Fruit fly (Drosophila melanogaster): Measurements from ENCODE around the gene CG14073.

CG14073 gene

dm6 chr3L:18869035-18869826, 48.8 kb upstream of the CG14073 start, which contains the start of gene Grx1 (continued):
- TF ChIP-seq CG13894 (tag; optimal IDR thresholded peaks at IDR 0.05) (peak; percentile 35), inv (GFP tag; IDR thresholded peaks at IDR 0.05; ENCODE audit: partially characterized antibody) (no peak), corto (GFP tag; optimal IDR thresholded peaks at IDR 0.05) (peak; percentile 36), Bgb (GFP tag; IDR thresholded peaks at IDR 0.05; ENCODE audit: partially characterized antibody) (no peak), dmrt99B (tag; optimal IDR thresholded peaks at IDR 0.05) (peak; percentile 53), tx (GFP tag; optimal IDR thresholded peaks at IDR 0.05) (peak; percentile 9), CG32767 (GFP tag; IDR thresholded peaks at IDR 0.05) (no peak), ci (GFP tag; IDR thresholded peaks at IDR 0.05) (0 out of 3 replicates have a peak, but pooled peaks have one; percentile 38)

dm6 chr3L:18867521-18867920, 47.0 kb upstream of the CG14073 start, which contains the start of gene Dysb:
TSS of gene Dysb (plus strand) at chr3L:18867771.
- TF ChIP-seq Sry-β (GFP tag; optimal IDR thresholded peaks at IDR 0.05) (peak; percentile 10), kay (GFP tag; optimal IDR thresholded peaks at IDR 0.05) (peak; percentile 19), CG31224 (GFP tag; IDR thresholded peaks at IDR 0.05) (peak; percentile 84), CG33557 (GFP tag; optimal IDR thresholded peaks at IDR 0.05) (peak; percentile 65), gsb (GFP tag; IDR thresholded peaks at IDR 0.05) (peak; percentile 75), slbo (GFP tag; IDR thresholded peaks at IDR 0.05) (peak; percentile 95), CG7556 (GFP tag; optimal IDR thresholded peaks at IDR 0.05) (peak; percentile 89), CG9797 (GFP tag; optimal IDR thresholded peaks at IDR 0.05) (peak; percentile 25), Ptx1 (GFP tag; IDR thresholded peaks at IDR 0.05) (no peak; the same call in 1 of the 2 replicates), CG15514 (GFP tag; optimal IDR thresholded peaks at IDR 0.05) (peak; percentile 85), vvl (GFP tag; IDR thresholded peaks at IDR 0.05) (peak; percentile 98), fd3F (GFP tag; optimal IDR thresholded peaks at IDR 0.05) (peak; percentile 81), Nf-YA (GFP tag; IDR thresholded peaks at IDR 0.05) (peak; percentile 54; the same call in 1 of the 2 replicates), Ssrp (tag; optimal IDR thresholded peaks at IDR 0.05) (peak; percentile 83), CG7745 (tag; optimal IDR thresholded peaks at IDR 0.05) (peak; percentile 24), Hmr (GFP tag; optimal IDR thresholded peaks at IDR 0.05) (peak; percentile 91), CG7963 (GFP tag; IDR thresholded peaks at IDR 0.05; ENCODE audit: partially characterized antibody) (no peak), org-1 (GFP tag; optimal IDR thresholded peaks at IDR 0.05) (peak; percentile 45), CTCF (GFP tag; optimal IDR thresholded peaks at IDR 0.05) (peak; percentile 22), CG14667 (GFP tag; IDR thresholded peaks at IDR 0.05) (no peak; the same call in 1 of the 2 replicates), CG9817 (tag; optimal IDR thresholded peaks at IDR 0.05) (peak; percentile 79), CG2116 (GFP tag; optimal IDR thresholded peaks at IDR 0.05) (peak; percentile 61), sqz (GFP tag; optimal IDR thresholded peaks at IDR 0.05) (peak; percentile 82), ci (GFP tag; IDR thresholded peaks at IDR 0.05) (peak; percentile 95), CG12942 (GFP tag; optimal IDR thresholded peaks at IDR 0.05) (peak; percentile 73), esg (GFP tag; conservative IDR thresholded peaks at IDR 0.05) (peak; percentile 84), CG17612 (GFP tag; IDR thresholded peaks at IDR 0.05) (peak; percentile 54; the same call in 1 of the 2 replicates), nom (GFP tag; optimal IDR thresholded peaks at IDR 0.05) (peak; percentile 87), CG13775 (GFP tag; optimal IDR thresholded peaks at IDR 0.05) (peak; percentile 78), CG6254 (GFP tag; optimal IDR thresholded peaks at IDR 0.05) (peak; percentile 83), ato (GFP tag; IDR thresholded peaks at IDR 0.05; ENCODE audit: partially characterized antibody) (no peak), sug (tag; optimal IDR thresholded peaks at IDR 0.05) (peak; percentile 68), usp (GFP tag; optimal IDR thresholded peaks at IDR 0.05) (no peak), CG11560 (tag; IDR thresholded peaks at IDR 0.05) (peak; percentile 35; the same call in 1 of the 3 replicates), CG12104 (GFP tag; optimal IDR thresholded peaks at IDR 0.05) (peak; percentile 44), PHDP (tag; optimal IDR thresholded peaks at IDR 0.05) (peak; percentile 91), ase (GFP tag; IDR thresholded peaks at IDR 0.05) (peak; percentile 80; the same call in 2 of the 3 replicates), CG31388 (GFP tag; optimal IDR thresholded peaks at IDR 0.05) (peak; percentile 15), CG11093 (GFP tag; IDR thresholded peaks at IDR 0.05) (peak; percentile 63; the same call in 1 of the 3 replicates), CG30403 (GFP tag; optimal IDR thresholded peaks at IDR 0.05) (peak; percentile 84)

All from whole organism, embryonic.